Fruit fly (Drosophila melanogaster): ENCODE data around the gene DopEcR.
A peak's percentile ranks its signal among the peaks of the same experiment; 100 is the strongest.

DNA sequence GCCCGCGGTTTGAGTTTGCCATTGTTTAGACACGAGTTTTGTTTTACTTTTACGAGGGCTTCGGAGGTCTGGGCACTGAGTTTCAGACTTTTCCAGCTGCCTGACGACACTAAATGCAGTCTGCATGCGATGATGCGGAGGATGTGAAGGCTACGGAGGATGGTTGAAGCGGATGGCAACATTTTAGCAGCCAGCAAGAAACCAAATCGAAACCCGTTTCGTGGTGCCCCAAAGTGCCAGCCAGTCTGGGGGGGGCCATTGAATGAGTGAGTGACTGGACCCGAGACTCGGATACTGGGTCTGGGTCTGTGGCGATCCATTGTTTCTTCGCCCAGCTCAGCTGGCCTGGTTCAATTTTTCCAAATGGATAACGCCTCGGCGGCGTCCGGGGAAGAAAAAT, 30.9 kb downstream of the DopEcR start:
- no peak for TF ChIP-seq topi (GFP tag; optimal IDR thresholded peaks at IDR 0.05)
- no peak for TF ChIP-seq acj6 (GFP tag; optimal IDR thresholded peaks at IDR 0.05)
- TF ChIP-seq ss (GFP tag; optimal IDR thresholded peaks at IDR 0.05) = peak in 1 of 2 experiments; percentile 34
- TF ChIP-seq esn (GFP tag; optimal IDR thresholded peaks at IDR 0.05) = no peak

Measured in whole organism, prepupa.